Fruit fly (Drosophila melanogaster) whole organism, embryonic: ENCODE measurements around the gene Sfp23F.

Source experiments
- CG1792 ChIP-seq: fragments of 200-800 bp; sonication (Bioruptor generic); optimal IDR thresholded peaks from 2 replicates; lab custom pipeline; 2016; ENCODE audit warnings: missing biosample characterization, missing genetic modification characterization
- CG18764 ChIP-seq: fragments of 200-800 bp; sonication (Bioruptor generic); optimal IDR thresholded peaks from 3 replicates; lab custom pipeline; 2016; ENCODE audit warnings: missing biosample characterization, missing genetic modification characterization
- CG31224 ChIP-seq: fragments of 200-800 bp; sonication (Bioruptor generic); IDR thresholded peaks from 2 replicates; pipeline ENCODE4 v1.3.6; 2022; ENCODE audit warnings: missing biosample characterization, missing genetic modification characterization
- caup ChIP-seq: fragments of 200-800 bp; sonication (Bioruptor generic); optimal IDR thresholded peaks from 3 replicates; lab custom pipeline; 2017; ENCODE audit warnings: missing biosample characterization, mild to moderate bottlenecking, missing genetic modification characterization, moderate library complexity; ENCODE audit not compliant: severe bottlenecking
- maf-S ChIP-seq: fragments of 200-800 bp; sonication (Bioruptor generic); optimal IDR thresholded peaks from 2 replicates; lab custom pipeline; 2016; ENCODE audit warnings: missing biosample characterization, missing genetic modification characterization

- TF ChIP-seq CG31224 = no peak
- TF ChIP-seq maf-S = no peak
- TF ChIP-seq CG18764 (GFP tag; lab: Kevin White, UChicago) = no peak
- TF ChIP-seq caup (GFP tag; lab: Kevin White, UChicago) = no peak
- TF ChIP-seq CG1792 (GFP tag; lab: Kevin White, UChicago) = no peak
These were observed 29.2 kb upstream of the Sfp23F start, which contains the start of gene CG31952 for dm6 chr2L:3416527-3417304.
